Worm (Caenorhabditis elegans): ENCODE data around the gene tmem-184.

The tmem-184 gene

ce11 chrX:14736955-14737621 is 30.4 kb upstream of the tmem-184 start:
- TF ChIP-seq unc-62 (GFP tag; optimal IDR thresholded peaks at IDR 0.05) (peak; percentile 10), nhr-80 (tag; optimal IDR thresholded peaks at IDR 0.05) (peak; percentile 51), rcor-1 (GFP tag; IDR thresholded peaks at IDR 0.05) (no peak)

- TF ChIP-seq lin-26 (GFP tag; IDR thresholded peaks at IDR 0.05) (no peak), snpc-4 (GFP tag; optimal IDR thresholded peaks at IDR 0.05) (no peak), snpc-4 (tag; optimal IDR thresholded peaks at IDR 0.05) (peak in 2 of 4 experiments; percentile 58 to 81)
Measured at ce11 chrX:14736220-14736619, 29.6 kb upstream of the tmem-184 start.

- no peak for TF ChIP-seq fkh-3 (tag; optimal IDR thresholded peaks at IDR 0.05)
Measured at ce11 chrX:14731828-14732331, 25.2 kb upstream of the tmem-184 start, which contains the start of gene F33C8.4. Gene F33C8.4, plus strand, starts transcription at chrX:14732281.

ce11 chrX:14729319-14729718 is 22.7 kb upstream of the tmem-184 start, which contains the start of gene tsp-8:
Gene tsp-8, minus strand, starts transcription at chrX:14729503.
- TF ChIP-seq tbp1 (GFP tag; optimal IDR thresholded peaks at IDR 0.05) (no peak), T07F8.4 (tag; optimal IDR thresholded peaks at IDR 0.05) (no peak), ceh-40 (GFP tag; IDR thresholded peaks at IDR 0.05) (no peak), somi-1 (GFP tag; optimal IDR thresholded peaks at IDR 0.05) (no peak), ztf-28 (GFP tag; IDR thresholded peaks at IDR 0.05) (no peak), unc-62 (GFP tag; optimal IDR thresholded peaks at IDR 0.05) (no peak), F37B4.10 (GFP tag; IDR thresholded peaks at IDR 0.05) (no peak), ceh-27 (GFP tag; optimal IDR thresholded peaks at IDR 0.05) (no peak)

ce11 chrX:14724935-14725334 is 18.3 kb upstream of the tmem-184 start:
- TF ChIP-seq zfh-2 (GFP tag; conservative IDR thresholded peaks at IDR 0.05) (peak; percentile 77), K11D2.4 (GFP tag; IDR thresholded peaks at IDR 0.05) (0 out of 2 replicates have a peak, but pooled peaks have one; percentile 43), bed-1 (GFP tag; IDR thresholded peaks at IDR 0.05) (no peak)

- peak; percentile 94 for TF ChIP-seq hsf-1 (GFP tag; IDR thresholded peaks at IDR 0.05)
Measured at ce11 chrX:14724139-14724538, 17.5 kb upstream of the tmem-184 start.

ce11 chrX:14721098-14721497 is 14.4 kb upstream of the tmem-184 start, which contains the start of gene F33C8.2:
Gene F33C8.2, plus strand, starts transcription at chrX:14721398.
- TF ChIP-seq pbrm-1 (GFP tag; IDR thresholded peaks at IDR 0.05), result no peak
- TF ChIP-seq madf-8 (GFP tag; conservative IDR thresholded peaks at IDR 0.05), result no peak
- TF ChIP-seq lir-1 (GFP tag; conservative IDR thresholded peaks at IDR 0.05), result no peak
- no peak for TF ChIP-seq somi-1 (GFP tag; optimal IDR thresholded peaks at IDR 0.05)
- no peak for TF ChIP-seq tlf-1 (GFP tag; optimal IDR thresholded peaks at IDR 0.05)
- TF ChIP-seq hrde-1 (tag; optimal IDR thresholded peaks at IDR 0.05; ENCODE audit: borderline replicate concordance), result no peak
- TF ChIP-seq aptf-2 (GFP tag; conservative IDR thresholded peaks at IDR 0.05), result no peak
- no peak for TF ChIP-seq egl-18 (GFP tag; IDR thresholded peaks at IDR 0.05)
- no peak for TF ChIP-seq sptf-2 (GFP tag; optimal IDR thresholded peaks at IDR 0.05)
- no peak for TF ChIP-seq ama-1 (optimal IDR thresholded peaks at IDR 0.05)
- TF ChIP-seq ama-1 (GFP tag; optimal IDR thresholded peaks at IDR 0.05), result no peak
- no peak for TF ChIP-seq nfyb-1 (GFP tag; IDR thresholded peaks at IDR 0.05)

Measured in whole organism, young adult.